Worm (Caenorhabditis elegans) whole organism, L4 larva: ENCODE data around the gene taf-11.1.
A peak's percentile ranks its signal among the peaks of the same experiment; 100 is the strongest.

Source experiments
- D1046.2 ChIP-seq: fragments of 200-800 bp; sonication (Bioruptor generic); IDR thresholded peaks from 2 replicates; pipeline ENCODE4 v1.3.6; 2022; ENCODE audit warnings: missing genetic modification characterization, missing compliant biosample characterization
- F49E8.2 ChIP-seq: sonication (generic microtip); optimal IDR thresholded peaks from 2 replicates; lab custom pipeline; 2016; ENCODE audit warnings: missing compliant biosample characterization, mild to moderate bottlenecking, missing genetic modification characterization, borderline replicate concordance
- R02D3.7 ChIP-seq: fragments of 150-350 bp; sonication (generic microtip); optimal IDR thresholded peaks from 3 replicates; lab custom pipeline; 2014; ENCODE audit warnings: missing biosample characterization, missing genetic modification characterization
- T20F7.1 ChIP-seq: fragments of 200-800 bp; sonication (Bioruptor generic); optimal IDR thresholded peaks from 2 replicates; lab custom pipeline; 2018; ENCODE audit warnings: mild to moderate bottlenecking, missing genetic modification characterization, missing compliant biosample characterization
- aha-1 ChIP-seq: fragments of 150-350 bp; peaks from one replicate; lab custom pipeline; 2014; ENCODE audit warnings: missing biosample characterization, missing genetic modification characterization
- attf-4 ChIP-seq: sonication (generic microtip); optimal IDR thresholded peaks from 3 replicates; lab custom pipeline; 2017; ENCODE audit warnings: missing biosample characterization, missing genetic modification characterization
- ceh-20 ChIP-seq: fragments of 200-800 bp; sonication (Bioruptor generic); IDR thresholded peaks from 2 replicates; pipeline ENCODE4 v1.3.6; 2022; ENCODE audit warnings: missing genetic modification reagents, missing genetic modification characterization, missing compliant biosample characterization
- ceh-62 ChIP-seq: sonication (generic microtip); optimal IDR thresholded peaks from 2 replicates; lab custom pipeline; 2017; ENCODE audit warnings: missing biosample characterization, missing genetic modification characterization
- ces-1 ChIP-seq: fragments of 150-350 bp; sonication (generic microtip); optimal IDR thresholded peaks from 4 replicates; lab custom pipeline; 2014; ENCODE audit warnings: missing biosample characterization, missing genetic modification reagents, missing genetic modification characterization
- cey-2 ChIP-seq: sonication (generic microtip); optimal IDR thresholded peaks from 3 replicates; lab custom pipeline; 2017; ENCODE audit warnings: missing genetic modification characterization, mild to moderate bottlenecking, missing compliant biosample characterization, antibody characterized with exemption, borderline replicate concordance; ENCODE audit not compliant: insufficient read depth
- daf-16 ChIP-seq, 3 experiments: sonication (generic microtip); optimal IDR thresholded peaks; 2 replicates each; lab custom pipeline; 2016 to 2017; ENCODE audit warnings: missing genetic modification characterization in 3 of 3, missing genetic modification reagents in 3 of 3, mild to moderate bottlenecking in 2 of 3, missing compliant biosample characterization in 2 of 3, missing biosample characterization in 1 of 3, moderate library complexity in 1 of 3
- dmd-6 ChIP-seq: fragments of 200-800 bp; sonication (Bioruptor generic); IDR thresholded peaks from 2 replicates; pipeline ENCODE4 v1.3.6; 2022; ENCODE audit warnings: missing genetic modification reagents, missing genetic modification characterization, missing compliant biosample characterization
- dve-1 ChIP-seq: sonication (generic microtip); optimal IDR thresholded peaks from 2 replicates; lab custom pipeline; 2017; ENCODE audit warnings: antibody characterized with exemption, mild to moderate bottlenecking, missing genetic modification characterization, missing compliant biosample characterization; ENCODE audit not compliant: insufficient read depth
- hif-1 ChIP-seq, 2 experiments: sonication (generic microtip); optimal IDR thresholded peaks; 2 replicates each; lab custom pipeline; 2016 to 2017; ENCODE audit warnings: missing compliant biosample characterization in 2 of 2, missing genetic modification characterization in 2 of 2, missing genetic modification reagents in 2 of 2, missing genotype in 2 of 2, mild to moderate bottlenecking in 1 of 2
- hlh-11 ChIP-seq: fragments of 200-800 bp; sonication (Bioruptor generic); optimal IDR thresholded peaks from 2 replicates; lab custom pipeline; 2018; ENCODE audit warnings: mild to moderate bottlenecking, missing genetic modification characterization, missing compliant biosample characterization
- hmg-1.1 ChIP-seq: fragments of 200-800 bp; sonication (Bioruptor generic); IDR thresholded peaks from 2 replicates; pipeline ENCODE4 v1.3.6; 2022; ENCODE audit warnings: missing genetic modification reagents, missing genetic modification characterization, missing compliant biosample characterization
- lin-1 ChIP-seq: fragments of 200-800 bp; sonication (Bioruptor generic); IDR thresholded peaks from 2 replicates; pipeline ENCODE4 v1.3.6; 2022; ENCODE audit warnings: missing genetic modification reagents, missing genetic modification characterization, missing compliant biosample characterization
- lin-29 ChIP-seq: fragments of 200-800 bp; sonication (Bioruptor generic); IDR thresholded peaks from 2 replicates; pipeline ENCODE4 v1.3.6; 2022; ENCODE audit warnings: missing genetic modification reagents, missing genetic modification characterization, missing compliant biosample characterization
- lin-38 ChIP-seq: fragments of 200-800 bp; sonication (Bioruptor generic); IDR thresholded peaks from 2 replicates; pipeline ENCODE4 v1.3.6; 2022; ENCODE audit warnings: missing genetic modification reagents, missing genetic modification characterization, missing compliant biosample characterization
- lin-39 ChIP-seq: fragments of 150-350 bp; optimal IDR thresholded peaks from 2 replicates; lab custom pipeline; 2014; ENCODE audit warnings: missing biosample characterization, missing genetic modification reagents, missing genetic modification characterization
- madf-5 ChIP-seq, 2 experiments: fragments of 200-800 bp; sonication (Bioruptor generic); IDR thresholded peaks; 2 replicates each; pipeline ENCODE4 v1.3.6; 2022; ENCODE audit warnings: missing compliant biosample characterization in 2 of 2, missing genetic modification characterization in 2 of 2
- mes-2 ChIP-seq: sonication (generic microtip); optimal IDR thresholded peaks from 2 replicates; lab custom pipeline; 2016; ENCODE audit warnings: missing genotype, mild to moderate bottlenecking, missing genetic modification characterization, missing compliant biosample characterization; ENCODE audit not compliant: poor library complexity, severe bottlenecking
- nhr-111 ChIP-seq: fragments of 200-800 bp; sonication (Bioruptor generic); optimal IDR thresholded peaks from 2 replicates; lab custom pipeline; 2018; ENCODE audit warnings: mild to moderate bottlenecking, missing genetic modification characterization, missing compliant biosample characterization
- nhr-28 ChIP-seq: fragments of 150-350 bp; optimal IDR thresholded peaks from 2 replicates; lab custom pipeline; 2014; ENCODE audit warnings: missing biosample characterization, missing genetic modification characterization
- nhr-6 ChIP-seq: fragments of 150-350 bp; optimal IDR thresholded peaks from 2 replicates; lab custom pipeline; 2014; ENCODE audit warnings: missing biosample characterization, missing genetic modification characterization
- nhr-77 ChIP-seq: fragments of 150-350 bp; optimal IDR thresholded peaks from 2 replicates; lab custom pipeline; 2014; ENCODE audit warnings: missing biosample characterization, missing genetic modification characterization
- php-3 ChIP-seq: fragments of 200-800 bp; sonication (Bioruptor generic); IDR thresholded peaks from 2 replicates; pipeline ENCODE4 v1.3.6; 2022; ENCODE audit warnings: missing genetic modification reagents, missing genetic modification characterization, missing compliant biosample characterization
- pqm-1 ChIP-seq: sonication (generic microtip); optimal IDR thresholded peaks from 2 replicates; lab custom pipeline; 2017; ENCODE audit warnings: missing biosample characterization, missing genetic modification characterization
- rbr-2 ChIP-seq: sonication (generic microtip); optimal IDR thresholded peaks from 2 replicates; lab custom pipeline; 2016; ENCODE audit warnings: missing genotype, missing genetic modification characterization, missing compliant biosample characterization
- skn-1 ChIP-seq: fragments of 150-350 bp; optimal IDR thresholded peaks from 2 replicates; lab custom pipeline; 2014; ENCODE audit warnings: missing biosample characterization, missing genetic modification characterization
- tag-97 ChIP-seq: fragments of 200-800 bp; sonication (Bioruptor generic); IDR thresholded peaks from 2 replicates; pipeline ENCODE4 v1.3.6; 2022; ENCODE audit warnings: missing genetic modification characterization, missing compliant biosample characterization
- unc-39 ChIP-seq: sonication (generic microtip); optimal IDR thresholded peaks from 2 replicates; lab custom pipeline; 2017; ENCODE audit warnings: missing biosample characterization, missing genetic modification characterization
- zag-1 ChIP-seq: fragments of 150-350 bp; optimal IDR thresholded peaks from 2 replicates; lab custom pipeline; 2014; ENCODE audit warnings: missing biosample characterization, missing genetic modification characterization
- zfp-2 ChIP-seq: sonication (generic microtip); optimal IDR thresholded peaks from 2 replicates; lab custom pipeline; 2016; ENCODE audit warnings: mild to moderate bottlenecking, missing genetic modification characterization, missing compliant biosample characterization
- zfp-3 ChIP-seq: fragments of 200-800 bp; sonication (Bioruptor generic); conservative IDR thresholded peaks from 2 replicates; pipeline ENCODE4 v1.3.6; 2022; ENCODE audit warnings: missing genetic modification reagents, missing genetic modification characterization, missing compliant biosample characterization
- ztf-7 ChIP-seq: fragments of 150-350 bp; optimal IDR thresholded peaks from 2 replicates; lab custom pipeline; 2014; ENCODE audit warnings: missing biosample characterization, missing genetic modification characterization

The taf-11.1 gene

DNA sequence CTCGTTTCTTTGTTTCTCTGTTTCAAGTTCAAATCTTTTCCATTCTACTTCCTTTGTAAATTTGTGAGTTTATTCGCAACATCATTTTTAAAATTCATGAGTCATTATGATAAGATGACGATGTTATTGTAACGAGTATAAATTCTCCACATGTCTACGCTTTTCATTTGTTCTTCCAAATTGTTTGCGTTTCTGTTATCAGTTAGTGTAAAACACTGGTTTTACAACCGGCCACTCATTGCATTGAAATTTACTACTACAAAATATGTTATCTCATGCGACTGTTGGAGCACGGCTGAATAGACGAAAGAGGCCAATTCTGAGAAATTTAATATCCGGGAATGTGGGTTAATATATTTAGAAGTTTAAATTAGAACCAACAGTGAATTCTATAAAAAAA, 27.4 kb downstream of the taf-11.1 start, which contains the start of gene C52B9.19 (continued):
- TF ChIP-seq mes-2 (tag; lab: Kevin White, UChicago) (no peak), pqm-1 (tag; lab: Kevin White, UChicago) (peak; percentile 30), lin-38 (no peak), aha-1 (tag; lab: Kevin White, UChicago) (peak; percentile 7), hlh-11 (tag; lab: Kevin White, UChicago) (peak; percentile 1), attf-4 (tag; lab: Kevin White, UChicago) (no peak)
- TF ChIP-seq, all 104 proteins: peak for 8

- TF ChIP-seq php-3 (GFP tag; lab: Robert Waterston, UW): peak; percentile 46; the same call in 1 of the 2 replicates
- TF ChIP-seq zag-1 (tag; lab: Kevin White, UChicago): no peak
- no peak for TF ChIP-seq hif-1 (tag; optimal IDR thresholded peaks at IDR 0.05; lab: Kevin White, UChicago)
- TF ChIP-seq dve-1 (tag; lab: Kevin White, UChicago): peak; percentile 31
- no peak for TF ChIP-seq rbr-2 (tag; lab: Kevin White, UChicago)
- peak; percentile 65 for TF ChIP-seq nhr-28
- peak; percentile 52 for TF ChIP-seq pqm-1 (tag; lab: Kevin White, UChicago)
- TF ChIP-seq daf-16 (GFP tag; optimal IDR thresholded peaks at IDR 0.05; lab: Kevin White, UChicago): no peak
- peak; percentile 82 for TF ChIP-seq daf-16 (tag; optimal IDR thresholded peaks at IDR 0.05; lab: Kevin White, UChicago)
- TF ChIP-seq skn-1 (tag; lab: Kevin White, UChicago): no peak
- peak; percentile 56 for TF ChIP-seq nhr-6 (tag; lab: Kevin White, UChicago)
Observed at ce11 chrX:4283989-4284388, 29.0 kb downstream of the taf-11.1 start, which contains the start of gene ets-10. Gene ets-10 (plus strand): TSS chrX:4284189.

ce11 chrX:4284470-4284869, 29.5 kb downstream of the taf-11.1 start:
- TF ChIP-seq hlh-11 (tag; lab: Kevin White, UChicago) (peak; percentile 47), nhr-111 (no peak), php-3 (GFP tag; lab: Robert Waterston, UW) (no peak), hmg-1.1 (GFP tag; lab: Robert Waterston, UW) (no peak), F49E8.2 (tag; lab: Kevin White, UChicago) (no peak), zfp-3 (GFP tag; lab: Robert Waterston, UW) (no peak), daf-16 (GFP tag; optimal IDR thresholded peaks at IDR 0.05; lab: Kevin White, UChicago) (no peak), daf-16 (tag; optimal IDR thresholded peaks at IDR 0.05; lab: Kevin White, UChicago) (peak; percentile 76), zfp-2 (tag; lab: Kevin White, UChicago) (no peak), ztf-7 (no peak), pqm-1 (tag; lab: Kevin White, UChicago) (peak; percentile 12), tag-97 (GFP tag; lab: Robert Waterston, UW) (no peak), lin-29 (no peak), unc-39 (no peak), cey-2 (tag; lab: Kevin White, UChicago) (no peak), T20F7.1 (GFP tag; lab: Kevin White, UChicago) (no peak), nhr-6 (tag; lab: Kevin White, UChicago) (no peak), madf-5 (GFP tag; IDR thresholded peaks at IDR 0.05; lab: Robert Waterston, UW) (no peak), nhr-28 (peak; percentile 84), ceh-20 (no peak), skn-1 (tag; lab: Kevin White, UChicago) (no peak), nhr-77 (tag; lab: Kevin White, UChicago) (peak; percentile 16), lin-1 (GFP tag; lab: Robert Waterston, UW) (peak; percentile 27; the same call in 1 of the 2 replicates), ces-1 (GFP tag; lab: Kevin White, UChicago) (no peak), D1046.2 (GFP tag; lab: Robert Waterston, UW) (no peak), dmd-6 (GFP tag; lab: Robert Waterston, UW) (peak; percentile 56), lin-39 (no peak), R02D3.7 (tag; lab: Kevin White, UChicago) (no peak), ceh-62 (tag; lab: Kevin White, UChicago) (no peak)
